Worm (Caenorhabditis elegans) whole organism, young adult: ENCODE results near the gene C03B1.4.

ENCODE experiments used
- D2030.7 ChIP-seq: fragments of 200-800 bp; sonication (Bioruptor generic); IDR thresholded peaks from 2 replicates; pipeline ENCODE4 v1.3.6; 2022; ENCODE audit warnings: missing genetic modification reagents, missing genetic modification characterization, missing compliant biosample characterization
- ama-1 ChIP-seq, 3 experiments: fragments of 150-350 bp in 1 of 3; sonication (generic microtip) in 2 of 3; optimal IDR thresholded peaks; 2 replicates each; lab custom pipeline; 2014 to 2018; ENCODE audit warnings: missing biosample characterization in 2 of 3, missing genetic modification characterization in 2 of 3, missing genetic modification reagents in 2 of 3
- cebp-2 ChIP-seq: fragments of 200-800 bp; sonication (Bioruptor generic); IDR thresholded peaks from 2 replicates; pipeline ENCODE4 v1.3.6; 2022; ENCODE audit warnings: missing genetic modification characterization, missing compliant biosample characterization
- ceh-40 ChIP-seq: fragments of 200-800 bp; sonication (Bioruptor generic); IDR thresholded peaks from 2 replicates; pipeline ENCODE4 v1.3.6; 2022; ENCODE audit warnings: missing genetic modification characterization, missing compliant biosample characterization
- ceh-58 ChIP-seq: fragments of 200-800 bp; sonication (Bioruptor generic); IDR thresholded peaks from 2 replicates; pipeline ENCODE4 v1.3.6; 2022; ENCODE audit warnings: missing genetic modification characterization, missing compliant biosample characterization
- lin-26 ChIP-seq: fragments of 200-800 bp; sonication (Bioruptor generic); IDR thresholded peaks from 2 replicates; pipeline ENCODE4 v1.3.6; 2022; ENCODE audit warnings: missing genetic modification reagents, missing genetic modification characterization, missing compliant biosample characterization
- lin-35 ChIP-seq, 3 experiments: fragments of 150-350 bp in 2 of 3; sonication (generic microtip) in 1 of 3; optimal IDR thresholded peaks; 2 replicates each; lab custom pipeline; 2014 to 2018; ENCODE audit warnings: missing biosample characterization in 3 of 3, missing genetic modification characterization in 3 of 3, missing genetic modification reagents in 3 of 3
- ztf-18 ChIP-seq: sonication (generic microtip); optimal IDR thresholded peaks from 2 replicates; lab custom pipeline; 2016; ENCODE audit warnings: missing genotype, mild to moderate bottlenecking, missing genetic modification characterization, missing compliant biosample characterization

DNA sequence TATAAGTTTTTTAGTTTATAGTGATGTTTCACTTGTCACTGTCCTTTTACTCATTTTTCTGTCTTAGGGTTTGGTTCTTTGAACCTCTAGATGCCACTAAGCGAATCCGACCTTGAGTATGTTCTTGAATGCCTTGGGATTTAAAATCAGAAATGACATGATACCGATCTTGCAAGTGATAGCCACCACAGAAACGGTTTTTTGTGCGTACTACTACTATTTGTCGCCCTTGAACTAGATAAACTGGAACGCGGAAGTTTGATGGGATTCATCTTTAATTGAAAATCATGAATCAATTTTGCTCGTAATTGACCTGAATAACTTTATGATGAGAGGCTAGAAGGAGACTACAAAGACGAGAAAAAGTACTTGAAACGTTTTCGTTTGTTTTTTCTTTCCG is 45.5 kb upstream of the C03B1.4 start:
- no peak for TF ChIP-seq ceh-58 (GFP tag; lab: Robert Waterston, UW)
- TF ChIP-seq ama-1 (optimal IDR thresholded peaks at IDR 0.05; lab: Kevin White, UChicago): no peak
- no peak for TF ChIP-seq ama-1 (GFP tag; optimal IDR thresholded peaks at IDR 0.05; lab: Kevin White, UChicago)
- no peak for TF ChIP-seq D2030.7 (GFP tag; lab: Robert Waterston, UW)
- TF ChIP-seq ztf-18 (tag; lab: Kevin White, UChicago): no peak
- no peak for TF ChIP-seq lin-26 (GFP tag; lab: Robert Waterston, UW)
- no peak for TF ChIP-seq lin-35 (GFP tag; optimal IDR thresholded peaks at IDR 0.05; lab: Kevin White, UChicago)
- TF ChIP-seq cebp-2: no peak
- no peak for TF ChIP-seq ceh-40 (GFP tag; lab: Robert Waterston, UW)
